Fruit fly (Drosophila melanogaster) whole organism, wandering third instar larva: ENCODE results near the gene sra.
A peak's percentile ranks its signal among the peaks of the same experiment; 100 is the strongest.

Source experiments
- Abd-B ChIP-seq: fragments of >200 bp; optimal IDR thresholded peaks from 2 replicates; lab custom pipeline; 2017; ENCODE audit warnings: missing biosample characterization, missing genetic modification characterization
- CG32264 ChIP-seq: fragments of 200-800 bp; sonication (Bioruptor generic); optimal IDR thresholded peaks from 2 replicates; lab custom pipeline; 2016; ENCODE audit warnings: missing biosample characterization, missing genetic modification characterization
- CG9705 ChIP-seq: fragments of 200-800 bp; sonication (Bioruptor generic); optimal IDR thresholded peaks from 2 replicates; lab custom pipeline; 2018; ENCODE audit warnings: missing biosample characterization, mild to moderate bottlenecking, missing genetic modification characterization
- CrebA ChIP-seq: fragments of 200-800 bp; sonication (Bioruptor generic); optimal IDR thresholded peaks from 2 replicates; lab custom pipeline; 2016; ENCODE audit warnings: missing biosample characterization, mild to moderate bottlenecking, missing genetic modification characterization, borderline replicate concordance
- Dfd ChIP-seq: fragments of >200 bp; optimal IDR thresholded peaks from 2 replicates; lab custom pipeline; 2017; ENCODE audit warnings: missing biosample characterization, missing genetic modification characterization
- Dif ChIP-seq: fragments of 200-275, 200-300 bp; sonication (Bioruptor generic); optimal IDR thresholded peaks from 2 replicates; lab custom pipeline; 2018; ENCODE audit warnings: missing biosample characterization, missing genetic modification characterization; ENCODE audit not compliant: partially characterized antibody
- GATAd ChIP-seq: sonication (Bioruptor generic); optimal IDR thresholded peaks from 2 replicates; lab custom pipeline; 2016; ENCODE audit warnings: missing biosample characterization, missing genetic modification characterization
- HLH106 ChIP-seq: fragments of 200-800 bp; optimal IDR thresholded peaks from 3 replicates; lab custom pipeline; 2019; ENCODE audit warnings: missing biosample characterization, mild to moderate bottlenecking, missing genetic modification characterization, moderate library complexity
- Hnf4 ChIP-seq: fragments of 200-800 bp; sonication (Bioruptor generic); optimal IDR thresholded peaks from 2 replicates; lab custom pipeline; 2016; ENCODE audit warnings: missing biosample characterization, mild to moderate bottlenecking, missing genetic modification characterization
- Hr78 ChIP-seq: fragments of >200 bp; optimal IDR thresholded peaks from 2 replicates; lab custom pipeline; 2017; ENCODE audit warnings: missing biosample characterization, missing genetic modification characterization
- Hr83 ChIP-seq: fragments of 200-300 bp; sonication (Bioruptor generic); optimal IDR thresholded peaks from 2 replicates; lab custom pipeline; 2016; ENCODE audit warnings: missing biosample characterization, mild to moderate bottlenecking, missing genetic modification characterization, moderate library complexity; ENCODE audit not compliant: poor library complexity, severe bottlenecking
- Jra ChIP-seq: sonication (Bioruptor generic); optimal IDR thresholded peaks from 2 replicates; lab custom pipeline; 2016; ENCODE audit warnings: missing biosample characterization, missing genetic modification characterization
- Mio ChIP-seq: sonication (Bioruptor generic); optimal IDR thresholded peaks from 2 replicates; lab custom pipeline; 2016; ENCODE audit warnings: missing biosample characterization, missing genetic modification characterization
- Myc ChIP-seq: fragments of >200 bp; optimal IDR thresholded peaks from 2 replicates; lab custom pipeline; 2017
- N ChIP-seq: fragments of >200 bp; optimal IDR thresholded peaks from 2 replicates; lab custom pipeline; 2018; ENCODE audit warnings: missing biosample characterization, missing external identifiers, missing genetic modification characterization
- OdsH ChIP-seq: fragments of 200-800 bp; sonication (Bioruptor generic); optimal IDR thresholded peaks from 2 replicates; lab custom pipeline; 2016; ENCODE audit warnings: missing biosample characterization, mild to moderate bottlenecking, missing genetic modification characterization
- Rel ChIP-seq, 2 experiments: fragments of 200-800 bp; sonication (Bioruptor generic) in 1 of 2; optimal IDR thresholded peaks; 2 replicates in 1 of 2; 3 replicates in 1 of 2; lab custom pipeline; 2016 to 2019; ENCODE audit warnings: mild to moderate bottlenecking in 2 of 2, missing biosample characterization in 2 of 2, missing genetic modification characterization in 2 of 2, moderate library complexity in 1 of 2
- Sp1 ChIP-seq: fragments of 200-800 bp; sonication (Bioruptor generic); optimal IDR thresholded peaks from 3 replicates; lab custom pipeline; 2019; ENCODE audit warnings: missing biosample characterization, mild to moderate bottlenecking, missing genetic modification characterization, moderate library complexity
- Vsx2 ChIP-seq: fragments of 200-300, 225-300 bp; sonication (Bioruptor generic); optimal IDR thresholded peaks from 2 replicates; lab custom pipeline; 2018; ENCODE audit warnings: missing biosample characterization, missing genetic modification characterization; ENCODE audit not compliant: partially characterized antibody
- br ChIP-seq: fragments of 200-800 bp; sonication (Bioruptor generic); optimal IDR thresholded peaks from 2 replicates; lab custom pipeline; 2016; ENCODE audit warnings: missing biosample characterization, missing genetic modification characterization
- brk ChIP-seq: fragments of 200-800 bp; sonication (Bioruptor generic); optimal IDR thresholded peaks from 2 replicates; lab custom pipeline; 2016; ENCODE audit warnings: missing biosample characterization, mild to moderate bottlenecking, missing genetic modification characterization
- dl ChIP-seq, 2 experiments: fragments of 175-275, 200-275 bp in 1 of 2; fragments of 200-275 bp in 1 of 2; sonication (Bioruptor generic); optimal IDR thresholded peaks; lab custom pipeline; 2018; ENCODE audit warnings: mild to moderate bottlenecking in 2 of 2, missing biosample characterization in 2 of 2, missing genetic modification characterization in 2 of 2, moderate library complexity in 2 of 2; ENCODE audit not compliant: partially characterized antibody in 2 of 2, insufficient read depth in 1 of 2
- dmrt93B ChIP-seq: fragments of 200-800 bp; sonication (Bioruptor generic); optimal IDR thresholded peaks from 2 replicates; lab custom pipeline; 2018; ENCODE audit warnings: missing biosample characterization, mild to moderate bottlenecking, missing genetic modification characterization
- dsf ChIP-seq: sonication (Bioruptor generic); optimal IDR thresholded peaks from 2 replicates; lab custom pipeline; 2016; ENCODE audit warnings: missing biosample characterization, missing genetic modification characterization, borderline replicate concordance
- ey ChIP-seq: fragments of 200-800 bp; sonication (Bioruptor generic); optimal IDR thresholded peaks from 2 replicates; lab custom pipeline; 2016; ENCODE audit warnings: missing biosample characterization, missing genetic modification characterization
- foxo ChIP-seq, 2 experiments: fragments of 200-800 bp; sonication (Bioruptor generic); optimal IDR thresholded peaks; 2 replicates in 1 of 2; 3 replicates in 1 of 2; lab custom pipeline; 2016 to 2017; ENCODE audit warnings: missing biosample characterization in 2 of 2, missing genetic modification characterization in 2 of 2
- fru ChIP-seq: fragments of 200-800 bp; sonication (Bioruptor generic); optimal IDR thresholded peaks from 3 replicates; lab custom pipeline; 2016; ENCODE audit warnings: missing biosample characterization, mild to moderate bottlenecking, missing genetic modification characterization
- h ChIP-seq: fragments of 200-800 bp; sonication (Bioruptor generic); optimal IDR thresholded peaks from 3 replicates; lab custom pipeline; 2016; ENCODE audit warnings: missing biosample characterization, mild to moderate bottlenecking, missing genetic modification characterization
- jim ChIP-seq: fragments of 175-275, 200-325 bp; sonication (Bioruptor generic); optimal IDR thresholded peaks from 2 replicates; lab custom pipeline; 2016; ENCODE audit warnings: missing biosample characterization, mild to moderate bottlenecking, missing genetic modification characterization
- lola ChIP-seq: fragments of >200 bp; optimal IDR thresholded peaks from 2 replicates; lab custom pipeline; 2017; ENCODE audit warnings: missing biosample characterization, missing genetic modification characterization
- pan ChIP-seq: fragments of >200 bp; optimal IDR thresholded peaks from 2 replicates; lab custom pipeline; 2017
- psq ChIP-seq: fragments of 200-800 bp; sonication (Bioruptor generic); optimal IDR thresholded peaks from 3 replicates; lab custom pipeline; 2017; ENCODE audit warnings: missing biosample characterization, mild to moderate bottlenecking, missing genetic modification characterization, moderate library complexity
- rgr ChIP-seq: fragments of 200-800 bp; sonication (Bioruptor generic); optimal IDR thresholded peaks from 3 replicates; lab custom pipeline; 2016; ENCODE audit warnings: missing biosample characterization, mild to moderate bottlenecking, missing genetic modification characterization
- sage ChIP-seq: fragments of 200-800 bp; sonication (Bioruptor generic); optimal IDR thresholded peaks from 2 replicates; lab custom pipeline; 2016; ENCODE audit warnings: missing biosample characterization, mild to moderate bottlenecking, missing genetic modification characterization
- sv ChIP-seq: fragments of 200-800 bp; sonication (Bioruptor generic); optimal IDR thresholded peaks from 3 replicates; lab custom pipeline; 2016; ENCODE audit warnings: missing biosample characterization, missing genetic modification characterization
- tai ChIP-seq: sonication (Bioruptor generic); optimal IDR thresholded peaks from 2 replicates; lab custom pipeline; 2016; ENCODE audit warnings: missing biosample characterization, missing genetic modification characterization
- usp ChIP-seq: fragments of >200 bp; optimal IDR thresholded peaks from 2 replicates; lab custom pipeline; 2017; ENCODE audit warnings: missing biosample characterization, missing genetic modification characterization
- woc ChIP-seq: sonication (Bioruptor generic); optimal IDR thresholded peaks from 2 replicates; lab custom pipeline; 2016; ENCODE audit warnings: missing biosample characterization, mild to moderate bottlenecking, missing genetic modification characterization

The sra gene

DNA sequence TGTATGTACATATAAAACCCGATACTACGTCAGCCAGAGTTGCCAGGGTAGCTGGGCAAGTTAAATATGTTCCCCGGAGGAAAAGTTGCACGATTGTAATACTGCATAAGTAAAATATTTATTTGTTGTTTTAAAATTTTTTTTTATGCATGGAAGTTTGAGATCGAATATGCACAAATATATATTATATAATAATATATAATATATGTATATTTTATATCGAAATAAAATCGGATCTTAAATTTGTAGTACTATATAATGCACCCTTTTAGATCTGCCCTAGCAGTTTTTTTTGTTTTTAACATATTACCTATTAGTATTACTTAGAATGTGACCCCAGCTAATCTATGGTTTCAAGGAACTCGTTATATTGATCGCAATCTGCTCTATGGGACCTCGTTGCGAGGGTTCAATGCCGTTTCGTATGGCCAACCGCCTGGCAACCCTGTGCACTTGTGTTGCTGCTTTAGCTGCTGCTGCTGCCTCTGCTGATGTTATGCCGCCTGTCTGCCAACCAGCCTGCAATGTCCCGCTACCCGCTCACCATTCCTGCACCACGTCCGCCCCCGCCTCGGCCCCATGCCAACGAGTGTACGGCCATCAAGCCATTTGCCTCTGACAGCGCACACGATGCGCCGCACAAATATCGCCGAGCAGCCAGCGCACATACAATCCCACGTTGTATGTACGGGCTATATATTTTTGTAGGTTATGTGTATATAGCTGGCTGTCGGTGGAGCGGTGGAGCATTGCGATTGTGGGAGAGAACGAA lies 49.3 kb downstream of the sra start:
- TF ChIP-seq Rel (GFP tag; optimal IDR thresholded peaks at IDR 0.05; lab: Kevin White, UChicago): no peak
- TF ChIP-seq Rel (tag; optimal IDR thresholded peaks at IDR 0.05; lab: Kevin White, UChicago): peak; percentile 64
- TF ChIP-seq Sp1 (GFP tag; lab: Kevin White, UChicago): peak; percentile 97
- peak; percentile 83 for TF ChIP-seq jim (GFP tag; lab: Kevin White, UChicago)
- no peak for TF ChIP-seq Vsx2
- TF ChIP-seq CG9705 (GFP tag; lab: Kevin White, UChicago): peak; percentile 72
- TF ChIP-seq OdsH: peak; percentile 62
- no peak for TF ChIP-seq Hr78
- TF ChIP-seq Dfd (GFP tag; lab: Kevin White, UChicago): peak; percentile 87
- TF ChIP-seq dsf (GFP tag; lab: Kevin White, UChicago): no peak
- TF ChIP-seq N (GFP tag; lab: Kevin White, UChicago): no peak
- peak; percentile 45 for TF ChIP-seq fru (GFP tag; lab: Kevin White, UChicago)
- peak; percentile 37 for TF ChIP-seq Mio (GFP tag; lab: Kevin White, UChicago)
- TF ChIP-seq Abd-B: no peak
- peak; percentile 61 for TF ChIP-seq ey (GFP tag; lab: Kevin White, UChicago)
- peak; percentile 40 for TF ChIP-seq rgr
- TF ChIP-seq brk: no peak
- TF ChIP-seq pan (lab: Kevin White, UChicago): no peak
- TF ChIP-seq sage (GFP tag; lab: Kevin White, UChicago): peak; percentile 29
- TF ChIP-seq dmrt93B (GFP tag; lab: Kevin White, UChicago): peak; percentile 95
- peak; percentile 31 for TF ChIP-seq woc (GFP tag; lab: Kevin White, UChicago)
- peak; percentile 56 to 64 for TF ChIP-seq dl (GFP tag; optimal IDR thresholded peaks at IDR 0.05; lab: Kevin White, UChicago; ENCODE audit: insufficient read depth in 1 of 2, partially characterized antibody in 2 of 2)
- no peak for TF ChIP-seq GATAd
- TF ChIP-seq HLH106: peak; percentile 92
- no peak for TF ChIP-seq usp (GFP tag; lab: Kevin White, UChicago)
- TF ChIP-seq psq (GFP tag; lab: Kevin White, UChicago): peak; percentile 65
- TF ChIP-seq h (GFP tag; lab: Kevin White, UChicago): no peak
- TF ChIP-seq CrebA (GFP tag; lab: Kevin White, UChicago): peak; percentile 93
- TF ChIP-seq Hr83 (GFP tag; lab: Kevin White, UChicago): peak; percentile 97
- no peak for TF ChIP-seq Myc
- TF ChIP-seq Dif: peak; percentile 85
- TF ChIP-seq br (GFP tag; lab: Kevin White, UChicago): peak; percentile 51
- TF ChIP-seq lola (GFP tag; lab: Kevin White, UChicago): no peak
- no peak for TF ChIP-seq tai
- TF ChIP-seq foxo (GFP tag; optimal IDR thresholded peaks at IDR 0.05; lab: Kevin White, UChicago): peak; percentile 72 to 77
- peak; percentile 79 for TF ChIP-seq sv (GFP tag; lab: Kevin White, UChicago)
- TF ChIP-seq Hnf4 (GFP tag; lab: Kevin White, UChicago): no peak
- TF ChIP-seq Jra (GFP tag; lab: Kevin White, UChicago): no peak
- TF ChIP-seq CG32264 (GFP tag; lab: Kevin White, UChicago): no peak

DNA sequence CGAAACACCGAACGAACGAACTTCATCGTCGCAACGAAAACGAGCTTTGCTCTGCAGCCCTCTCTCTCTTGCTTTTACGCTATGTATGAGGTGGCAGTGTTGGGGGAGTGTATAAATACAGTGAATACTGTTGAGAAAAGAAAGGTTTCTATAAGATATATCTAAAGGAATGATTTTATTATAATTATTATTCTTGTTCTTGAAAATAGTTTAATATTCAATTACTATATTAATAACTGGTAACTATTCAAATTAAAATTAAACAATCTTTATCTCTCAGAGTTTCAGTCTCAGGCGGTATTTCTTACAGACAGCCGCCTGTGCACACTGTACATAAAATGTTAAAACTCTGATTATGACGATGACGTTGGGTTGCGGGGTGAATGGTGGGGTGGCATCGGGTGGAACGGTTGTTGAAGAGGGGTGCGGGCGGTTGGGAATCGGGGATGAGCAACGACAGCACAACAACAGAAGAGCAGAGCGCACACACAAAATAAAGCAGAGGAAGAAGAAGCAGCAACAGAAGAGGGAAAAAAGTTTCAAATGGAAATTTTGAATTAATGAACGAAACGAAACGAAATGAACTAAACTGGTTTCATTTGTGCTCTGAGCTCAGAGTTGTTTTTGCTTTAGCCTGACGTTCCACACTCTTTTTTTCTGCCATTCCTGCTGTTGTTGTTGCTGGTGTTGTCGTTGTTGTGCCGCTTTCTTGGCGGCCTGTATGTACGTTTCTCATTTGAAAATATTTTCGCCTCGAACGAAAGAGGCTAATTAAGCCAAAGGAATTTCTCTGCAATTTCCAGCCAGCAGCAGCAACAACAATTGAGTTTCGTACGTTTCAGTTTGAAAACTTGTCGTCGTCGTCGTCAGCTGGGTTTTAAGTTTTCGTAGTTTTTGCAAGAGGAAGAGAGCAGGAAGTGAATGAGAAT lies 50.2 kb downstream of the sra start:
- TF ChIP-seq fru (GFP tag; lab: Kevin White, UChicago) (peak; percentile 93), Sp1 (GFP tag; lab: Kevin White, UChicago) (peak; percentile 99), CG9705 (GFP tag; lab: Kevin White, UChicago) (peak; percentile 96), dsf (GFP tag; lab: Kevin White, UChicago) (peak; percentile 80), psq (GFP tag; lab: Kevin White, UChicago) (peak; percentile 98), br (GFP tag; lab: Kevin White, UChicago) (peak; percentile 79), Rel (GFP tag; optimal IDR thresholded peaks at IDR 0.05; lab: Kevin White, UChicago) (no peak), Rel (tag; optimal IDR thresholded peaks at IDR 0.05; lab: Kevin White, UChicago) (peak; percentile 86), Abd-B (no peak), ey (GFP tag; lab: Kevin White, UChicago) (peak; percentile 86), lola (GFP tag; lab: Kevin White, UChicago) (no peak), CrebA (GFP tag; lab: Kevin White, UChicago) (peak; percentile 58), N (GFP tag; lab: Kevin White, UChicago) (no peak), GATAd (no peak), jim (GFP tag; lab: Kevin White, UChicago) (peak; percentile 68), Dif (peak; percentile 50), CG32264 (GFP tag; lab: Kevin White, UChicago) (no peak), Hnf4 (GFP tag; lab: Kevin White, UChicago) (peak; percentile 86), woc (GFP tag; lab: Kevin White, UChicago) (peak; percentile 89), Vsx2 (no peak), dmrt93B (GFP tag; lab: Kevin White, UChicago) (peak; percentile 97), brk (peak; percentile 87), Hr78 (no peak), tai (peak; percentile 63), foxo (GFP tag; optimal IDR thresholded peaks at IDR 0.05; lab: Kevin White, UChicago) (peak in 1 of 2 experiments; percentile 99), Dfd (GFP tag; lab: Kevin White, UChicago) (peak; percentile 83), Myc (no peak), rgr (peak; percentile 97), sage (GFP tag; lab: Kevin White, UChicago) (peak; percentile 95), Hr83 (GFP tag; lab: Kevin White, UChicago) (peak; percentile 91), h (GFP tag; lab: Kevin White, UChicago) (peak; percentile 92), HLH106 (peak; percentile 99), sv (GFP tag; lab: Kevin White, UChicago) (peak; percentile 85), Mio (GFP tag; lab: Kevin White, UChicago) (peak; percentile 60)
